Fruit fly (Drosophila melanogaster): Measurements from ENCODE around the gene CG15534.

DNA sequence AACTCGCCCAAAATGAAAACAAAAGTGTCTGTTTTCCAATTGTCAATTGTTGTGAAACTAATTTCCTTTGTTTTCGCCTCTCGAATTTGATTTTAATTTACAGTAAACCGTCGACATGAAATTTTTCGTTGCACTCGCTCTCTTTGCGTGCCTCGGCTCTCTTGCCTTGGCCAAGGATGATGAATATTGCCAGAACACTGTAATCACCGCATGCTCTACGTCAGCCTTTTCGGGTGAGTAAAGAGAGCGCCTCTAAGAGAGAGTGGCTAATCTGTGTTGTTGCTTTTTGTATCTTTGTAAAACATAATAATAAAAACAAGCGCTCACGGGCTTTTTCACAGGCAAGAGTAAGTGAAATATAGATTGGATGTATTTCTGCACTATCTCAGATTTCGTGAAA is 42.8 kb upstream of the CG15534 start:
- no peak for TF ChIP-seq h (optimal IDR thresholded peaks at IDR 0.05)
- TF ChIP-seq ttk (optimal IDR thresholded peaks at IDR 0.05): no peak
- TF ChIP-seq Sin3A (optimal IDR thresholded peaks at IDR 0.05): no peak
- no peak for TF ChIP-seq insv (optimal IDR thresholded peaks at IDR 0.05)
- no peak for TF ChIP-seq psq (optimal IDR thresholded peaks at IDR 0.05)

All from Kc167 (cell line).